Worm (Caenorhabditis elegans) whole organism, young adult: Measurements from ENCODE around the gene F20C5.7.

Experiments used
- ama-1 ChIP-seq, 3 experiments: fragments of 150-350 bp in 1 of 3; sonication (generic microtip) in 2 of 3; optimal IDR thresholded peaks; 2 replicates each; lab custom pipeline; 2014 to 2018; ENCODE audit warnings: missing biosample characterization in 2 of 3, missing genetic modification characterization in 2 of 3, missing genetic modification reagents in 2 of 3
- dox-1 ChIP-seq: fragments of 200-800 bp; sonication (Bioruptor generic); IDR thresholded peaks from 2 replicates; pipeline ENCODE4 v1.3.6; 2022; ENCODE audit warnings: missing genetic modification reagents, missing genetic modification characterization, missing compliant biosample characterization
- tbx-9 ChIP-seq: sonication (generic microtip); optimal IDR thresholded peaks from 2 replicates; lab custom pipeline; 2016; ENCODE audit warnings: borderline replicate concordance, missing genetic modification characterization, inconsistent platforms, missing compliant biosample characterization
- ztf-22 ChIP-seq: fragments of 200-800 bp; sonication (Bioruptor generic); optimal IDR thresholded peaks from 2 replicates; lab custom pipeline; 2018; ENCODE audit warnings: mild to moderate bottlenecking, missing genetic modification characterization, moderate library complexity, missing compliant biosample characterization

- TF ChIP-seq tbx-9 (tag; lab: Kevin White, UChicago): no peak
- TF ChIP-seq ztf-22 (GFP tag; lab: Kevin White, UChicago): no peak
- no peak for TF ChIP-seq dox-1
- TF ChIP-seq ama-1 (optimal IDR thresholded peaks at IDR 0.05; lab: Kevin White, UChicago): no peak
- TF ChIP-seq ama-1 (GFP tag; optimal IDR thresholded peaks at IDR 0.05; lab: Kevin White, UChicago): peak in 1 of 2 experiments; percentile 45
These were observed 7.0 kb upstream of the F20C5.7 start for ce11 chrIV:8752492-8752891.
